Fruit fly (Drosophila melanogaster) whole organism, embryonic: Measurements from ENCODE around the gene Exo70.
A peak's percentile ranks its signal among the peaks of the same experiment; 100 is the strongest.

Experiments
- Atf3 ChIP-seq: fragments of 200-800 bp; sonication (Bioruptor generic); optimal IDR thresholded peaks from 3 replicates; lab custom pipeline; 2016; ENCODE audit warnings: missing biosample characterization, missing genetic modification characterization
- BtbVII ChIP-seq: fragments of 200-800 bp; sonication (Bioruptor generic); optimal IDR thresholded peaks from 3 replicates; lab custom pipeline; 2017; ENCODE audit warnings: missing biosample characterization, mild to moderate bottlenecking, missing genetic modification characterization
- CG10366 ChIP-seq: fragments of 200-800 bp; sonication (Bioruptor generic); IDR thresholded peaks from 2 replicates; pipeline ENCODE4 v1.3.6; 2022; ENCODE audit warnings: missing biosample characterization, missing genetic modification characterization
- CG10462 ChIP-seq: fragments of 200-800 bp; sonication (Bioruptor generic); optimal IDR thresholded peaks from 2 replicates; lab custom pipeline; 2016; ENCODE audit warnings: missing biosample characterization, missing genetic modification characterization
- CG10959 ChIP-seq: fragments of 200-800 bp; sonication (Bioruptor generic); IDR thresholded peaks from 2 replicates; pipeline ENCODE4 v1.3.6; 2022; ENCODE audit warnings: missing biosample characterization, missing genetic modification characterization
- CG12659 ChIP-seq: fragments of 200-800 bp; sonication (Bioruptor generic); optimal IDR thresholded peaks from 3 replicates; lab custom pipeline; 2017; ENCODE audit warnings: mild to moderate bottlenecking, missing biosample characterization, missing genetic modification reagents, missing genetic modification characterization
- CG13296 ChIP-seq: fragments of 200-800 bp; sonication (Bioruptor generic); optimal IDR thresholded peaks from 3 replicates; lab custom pipeline; 2018; ENCODE audit warnings: missing biosample characterization, mild to moderate bottlenecking, missing genetic modification characterization
- CG15479 ChIP-seq: fragments of 200-800 bp; sonication (Bioruptor generic); optimal IDR thresholded peaks from 3 replicates; lab custom pipeline; 2019; ENCODE audit warnings: missing biosample characterization, mild to moderate bottlenecking, missing genetic modification characterization, moderate library complexity
- CG18011 ChIP-seq: fragments of 200-800 bp; sonication (Bioruptor generic); optimal IDR thresholded peaks from 2 replicates; lab custom pipeline; 2017; ENCODE audit warnings: missing biosample characterization, missing genetic modification characterization, mild to moderate bottlenecking, moderate library complexity, missing genotype
- CG18619 ChIP-seq: fragments of 200-800 bp; sonication (Bioruptor generic); optimal IDR thresholded peaks from 3 replicates; lab custom pipeline; 2017; ENCODE audit warnings: missing biosample characterization, mild to moderate bottlenecking, missing genetic modification characterization
- CG3065 ChIP-seq: fragments of 200-800 bp; sonication (Bioruptor generic); optimal IDR thresholded peaks from 2 replicates; lab custom pipeline; 2016; ENCODE audit warnings: missing biosample characterization, missing genetic modification characterization
- CG34376 ChIP-seq: fragments of 200-800 bp; sonication (Bioruptor generic); optimal IDR thresholded peaks from 2 replicates; lab custom pipeline; 2018; ENCODE audit warnings: missing biosample characterization, mild to moderate bottlenecking, missing genetic modification characterization
- CG5953 ChIP-seq: fragments of 200-800 bp; sonication (Bioruptor generic); IDR thresholded peaks from 2 replicates; pipeline ENCODE4 v1.3.6; 2022; ENCODE audit warnings: missing biosample characterization, missing genetic modification characterization
- CG8281 ChIP-seq: fragments of 200-800 bp; sonication (Bioruptor generic); optimal IDR thresholded peaks from 2 replicates; lab custom pipeline; 2018; ENCODE audit warnings: missing biosample characterization, mild to moderate bottlenecking, missing genetic modification characterization, moderate library complexity
- Dad ChIP-seq: fragments of 200-800 bp; sonication (Bioruptor generic); optimal IDR thresholded peaks from 3 replicates; lab custom pipeline; 2016; ENCODE audit warnings: missing biosample characterization, missing genetic modification characterization
- Dbx ChIP-seq: fragments of 200-800 bp; sonication (Bioruptor generic); IDR thresholded peaks from 3 replicates; pipeline ENCODE4 v1.3.6; 2022; ENCODE audit warnings: missing biosample characterization, missing genetic modification characterization
- ERR ChIP-seq: fragments of 200-800 bp; sonication (Bioruptor generic); optimal IDR thresholded peaks from 2 replicates; lab custom pipeline; 2016; ENCODE audit warnings: missing biosample characterization, missing genetic modification characterization
- Elba2 ChIP-seq: fragments of 200-800 bp; sonication (Bioruptor generic); optimal IDR thresholded peaks from 3 replicates; lab custom pipeline; 2016; ENCODE audit warnings: missing biosample characterization, missing genetic modification characterization
- Gsc ChIP-seq: fragments of 200-800 bp; sonication (Bioruptor generic); IDR thresholded peaks from 2 replicates; pipeline ENCODE4 v1.3.6; 2022; ENCODE audit warnings: missing biosample characterization, missing genetic modification characterization
- Hmx ChIP-seq: fragments of 200-800 bp; sonication (Bioruptor generic); optimal IDR thresholded peaks from 2 replicates; lab custom pipeline; 2016; ENCODE audit warnings: missing biosample characterization, missing genetic modification characterization
- Hr51 ChIP-seq, 2 experiments: fragments of 200-800 bp; sonication (Bioruptor generic); optimal IDR thresholded peaks; 2 replicates in 1 of 2; 3 replicates in 1 of 2; lab custom pipeline; 2016 to 2018; ENCODE audit warnings: missing biosample characterization in 2 of 2, missing genetic modification characterization in 2 of 2, mild to moderate bottlenecking in 1 of 2, moderate library complexity in 1 of 2
- Hsf ChIP-seq: fragments of 200-800 bp; sonication (Bioruptor generic); optimal IDR thresholded peaks from 3 replicates; lab custom pipeline; 2016; ENCODE audit warnings: missing biosample characterization, missing genetic modification characterization
- Lpt ChIP-seq: fragments of >200 bp; optimal IDR thresholded peaks from 2 replicates; lab custom pipeline; 2018; ENCODE audit warnings: missing biosample characterization, missing genetic modification characterization
- Oli ChIP-seq: fragments of 200-800 bp; sonication (Bioruptor generic); optimal IDR thresholded peaks from 2 replicates; lab custom pipeline; 2018; ENCODE audit warnings: missing biosample characterization, mild to moderate bottlenecking, missing genetic modification characterization, moderate library complexity
- Rx ChIP-seq: fragments of 200-800 bp; sonication (Bioruptor generic); IDR thresholded peaks from 2 replicates; pipeline ENCODE4 v1.3.6; 2022; ENCODE audit warnings: missing biosample characterization, missing genetic modification characterization
- ac ChIP-seq: fragments of 200-800 bp; sonication (Bioruptor generic); optimal IDR thresholded peaks from 3 replicates; lab custom pipeline; 2017; ENCODE audit warnings: missing biosample characterization, mild to moderate bottlenecking, missing genetic modification characterization
- ato ChIP-seq: fragments of 200-800 bp; sonication (Bioruptor generic); IDR thresholded peaks from 2 replicates; pipeline ENCODE4 v1.3.6; 2022; ENCODE audit warnings: missing biosample characterization, missing genetic modification characterization; ENCODE audit not compliant: partially characterized antibody
- chif ChIP-seq, 2 experiments: fragments of 200-800 bp; sonication (Bioruptor generic); optimal IDR thresholded peaks; 3 replicates each; lab custom pipeline; 2016; ENCODE audit warnings: missing biosample characterization in 2 of 2, missing genetic modification characterization in 2 of 2
- chm ChIP-seq: fragments of 200-800 bp; sonication (Bioruptor generic); IDR thresholded peaks from 2 replicates; pipeline ENCODE4 v1.3.6; 2022; ENCODE audit warnings: missing biosample characterization, missing genetic modification characterization
- dati ChIP-seq: fragments of 200-800 bp; sonication (Bioruptor generic); IDR thresholded peaks from 2 replicates; pipeline ENCODE4 v1.3.6; 2022; ENCODE audit warnings: missing biosample characterization, missing genetic modification characterization
- dmrt11E ChIP-seq: fragments of 200-800 bp; sonication (Bioruptor generic); optimal IDR thresholded peaks from 3 replicates; lab custom pipeline; 2018; ENCODE audit warnings: missing biosample characterization, mild to moderate bottlenecking, missing genetic modification characterization, moderate library complexity
- fd102C ChIP-seq: fragments of 200-800 bp; sonication (Bioruptor generic); optimal IDR thresholded peaks from 2 replicates; lab custom pipeline; 2018; ENCODE audit warnings: missing biosample characterization, mild to moderate bottlenecking, missing genetic modification characterization, moderate library complexity
- fru ChIP-seq: fragments of >200 bp; optimal IDR thresholded peaks from 2 replicates; lab custom pipeline; 2017
- ftz-f1 ChIP-seq: fragments of 200-800 bp; sonication (Bioruptor generic); optimal IDR thresholded peaks from 2 replicates; lab custom pipeline; 2016; ENCODE audit warnings: missing biosample characterization, missing genetic modification characterization
- grau ChIP-seq: fragments of 200-800 bp; optimal IDR thresholded peaks from 3 replicates; lab custom pipeline; 2019; ENCODE audit warnings: missing biosample characterization, mild to moderate bottlenecking, missing genetic modification characterization, moderate library complexity
- ham ChIP-seq: fragments of 200-800 bp; sonication (Bioruptor generic); IDR thresholded peaks from 2 replicates; pipeline ENCODE4 v1.3.6; 2022; ENCODE audit warnings: missing biosample characterization, missing genetic modification characterization
- her ChIP-seq: fragments of 200-800 bp; sonication (Bioruptor generic); optimal IDR thresholded peaks from 2 replicates; lab custom pipeline; 2016; ENCODE audit warnings: missing biosample characterization, missing genetic modification characterization
- lbe ChIP-seq: fragments of 200-800 bp; sonication (Bioruptor generic); optimal IDR thresholded peaks from 2 replicates; lab custom pipeline; 2016; ENCODE audit warnings: missing biosample characterization, mild to moderate bottlenecking, missing genetic modification characterization
- nmo ChIP-seq: fragments of 200-800 bp; sonication (Bioruptor generic); optimal IDR thresholded peaks from 2 replicates; lab custom pipeline; 2018; ENCODE audit warnings: missing biosample characterization, mild to moderate bottlenecking, missing genetic modification characterization, moderate library complexity
- oc ChIP-seq: fragments of 200-800 bp; sonication (Bioruptor generic); optimal IDR thresholded peaks from 2 replicates; lab custom pipeline; 2018; ENCODE audit warnings: missing biosample characterization, mild to moderate bottlenecking, missing genetic modification characterization, moderate library complexity
- pita ChIP-seq: fragments of 200-800 bp; sonication (Bioruptor generic); optimal IDR thresholded peaks from 2 replicates; lab custom pipeline; 2017; ENCODE audit warnings: missing biosample characterization, mild to moderate bottlenecking, missing genetic modification characterization
- sens-2 ChIP-seq: fragments of 200-800 bp; sonication (Bioruptor generic); IDR thresholded peaks from 2 replicates; pipeline ENCODE4 v1.3.6; 2022; ENCODE audit warnings: missing biosample characterization, missing genetic modification characterization
- so ChIP-seq: fragments of 200-800 bp; sonication (Bioruptor generic); IDR thresholded peaks from 3 replicates; pipeline ENCODE4 v1.3.6; 2022; ENCODE audit warnings: missing biosample characterization, missing genetic modification characterization
- stc ChIP-seq: fragments of 200-800 bp; sonication (Bioruptor generic); IDR thresholded peaks from 2 replicates; pipeline ENCODE4 v1.3.6; 2022; ENCODE audit warnings: missing biosample characterization, missing genetic modification characterization
- tna ChIP-seq: fragments of 200-800 bp; sonication (Bioruptor generic); IDR thresholded peaks from 2 replicates; pipeline ENCODE4 v1.3.6; 2022; ENCODE audit warnings: missing biosample characterization, missing genetic modification characterization; ENCODE audit not compliant: partially characterized antibody
- usp ChIP-seq: fragments of >200 bp; optimal IDR thresholded peaks from 2 replicates; lab custom pipeline; 2017; ENCODE audit warnings: missing biosample characterization, missing genetic modification characterization
- wek ChIP-seq: fragments of 200-800 bp; sonication (Bioruptor generic); optimal IDR thresholded peaks from 3 replicates; lab custom pipeline; 2018; ENCODE audit warnings: missing biosample characterization, mild to moderate bottlenecking, missing genetic modification characterization, moderate library complexity
- yki ChIP-seq: fragments of >200 bp; optimal IDR thresholded peaks from 3 replicates; lab custom pipeline; 2018
- z ChIP-seq: fragments of 200-800 bp; sonication (Bioruptor generic); IDR thresholded peaks from 3 replicates; pipeline ENCODE4 v1.3.6; 2022; ENCODE audit warnings: missing biosample characterization, missing genetic modification characterization
- zf30C ChIP-seq: fragments of 200-800 bp; sonication (Bioruptor generic); optimal IDR thresholded peaks from 3 replicates; lab custom pipeline; 2018; ENCODE audit warnings: missing biosample characterization, mild to moderate bottlenecking, missing genetic modification characterization

Exo70 gene

DNA sequence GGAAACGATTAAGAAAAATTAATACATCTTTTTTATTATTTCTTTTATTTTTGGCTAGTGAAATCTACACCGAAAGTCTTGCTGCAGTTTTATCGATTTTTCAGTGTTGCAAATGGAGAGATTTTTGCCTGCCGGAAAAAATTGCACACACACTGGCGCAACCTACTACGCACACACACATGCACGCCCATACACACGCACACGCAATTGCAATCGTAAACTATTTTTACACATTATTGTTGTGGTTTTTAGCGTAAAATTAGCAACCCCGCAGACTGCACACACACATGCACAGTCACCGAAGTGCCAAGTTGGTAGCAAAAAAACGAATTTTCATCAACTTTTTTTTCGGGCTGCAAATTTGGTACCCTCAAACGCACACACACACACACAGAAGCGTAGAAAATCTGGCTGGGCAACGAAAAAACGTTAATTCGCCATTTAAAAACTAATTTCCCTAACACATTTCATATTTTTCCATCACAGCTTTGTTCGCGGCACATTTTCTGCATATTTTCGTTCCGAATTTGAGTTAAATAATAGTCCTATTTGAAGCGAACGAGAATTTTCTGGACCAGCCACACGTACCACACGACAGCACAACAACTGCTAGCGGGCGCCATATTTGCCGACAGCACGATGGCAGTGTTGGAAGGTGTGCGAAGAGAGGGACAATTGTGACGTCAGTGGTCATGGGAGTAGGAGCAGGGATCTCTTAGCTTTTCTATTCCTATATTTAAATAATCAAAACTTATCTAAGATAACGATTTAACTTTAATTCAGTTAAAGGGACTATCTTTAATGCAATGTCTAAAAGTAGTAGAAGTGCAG lies 30.3 kb downstream of the Exo70 start, which contains the start of gene Unr (continued):
- TF ChIP-seq fd102C (GFP tag; lab: Kevin White, UChicago) (peak; percentile 29), wek (GFP tag; lab: Kevin White, UChicago) (peak; percentile 52), Dbx (peak; percentile 83; the same call in 2 of the 3 replicates), CG10462 (GFP tag; lab: Kevin White, UChicago) (peak; percentile 46), her (peak; percentile 76), stc (peak; percentile 75), CG34376 (GFP tag; lab: Kevin White, UChicago) (peak; percentile 85), so (peak; percentile 68; the same call in 2 of the 3 replicates), chif (GFP tag; optimal IDR thresholded peaks at IDR 0.05; lab: Kevin White, UChicago) (peak; percentile 58 to 74), CG10366 (GFP tag; lab: Robert Waterston, UW) (peak; percentile 77), zf30C (peak; percentile 46), grau (tag; lab: Kevin White, UChicago) (peak; percentile 74), yki (lab: Kevin White, UChicago) (no peak), CG5953 (GFP tag; lab: Robert Waterston, UW) (peak; percentile 76), fru (no peak), dmrt11E (peak; percentile 31), lbe (peak; percentile 64), tna (GFP tag; lab: Robert Waterston, UW) (no peak), Rx (peak; percentile 63; the same call in 1 of the 2 replicates), CG18619 (peak; percentile 60), pita (no peak), Lpt (GFP tag; lab: Kevin White, UChicago) (no peak), Hmx (GFP tag; lab: Kevin White, UChicago) (peak; percentile 76), Dad (GFP tag; lab: Kevin White, UChicago) (peak; percentile 63), ftz-f1 (peak; percentile 48), ato (GFP tag; lab: Robert Waterston, UW) (no peak), CG13296 (GFP tag; lab: Kevin White, UChicago) (peak; percentile 86), CG12659 (GFP tag; lab: Kevin White, UChicago) (peak; percentile 85), ac (GFP tag; lab: Kevin White, UChicago) (no peak), Atf3 (GFP tag; lab: Kevin White, UChicago) (peak; percentile 74), CG18011 (GFP tag; lab: Kevin White, UChicago) (peak; percentile 53), nmo (GFP tag; lab: Kevin White, UChicago) (peak; percentile 78), BtbVII (GFP tag; lab: Kevin White, UChicago) (peak; percentile 35), usp (no peak), oc (tag; lab: Kevin White, UChicago) (peak; percentile 64), chm (GFP tag; lab: Robert Waterston, UW) (peak; percentile 88), sens-2 (peak; percentile 82; the same call in 1 of the 2 replicates), CG8281 (tag; lab: Kevin White, UChicago) (peak; percentile 52), CG10959 (GFP tag; lab: Robert Waterston, UW) (no peak), Hr51 (GFP tag; optimal IDR thresholded peaks at IDR 0.05; lab: Kevin White, UChicago) (peak; percentile 77 to 86), CG15479 (GFP tag; lab: Kevin White, UChicago) (peak; percentile 73), z (GFP tag; lab: Robert Waterston, UW) (no peak), CG3065 (peak; percentile 36), Hsf (GFP tag; lab: Kevin White, UChicago) (peak; percentile 84), ham (GFP tag; lab: Robert Waterston, UW) (no peak), Gsc (no peak), ERR (peak; percentile 70), Elba2 (GFP tag; lab: Kevin White, UChicago) (peak; percentile 96), dati (GFP tag; lab: Robert Waterston, UW) (no peak), Oli (tag; lab: Kevin White, UChicago) (peak; percentile 45)
